Fruit fly (Drosophila melanogaster): ENCODE measurements around the gene ND-42.
A peak's percentile ranks its signal among the peaks of the same experiment; 100 is the strongest.

The ND-42 gene

dm6 chr3R:22041625-22042282, 14.2 kb downstream of the ND-42 start, which contains the start of gene how (continued):
- TF ChIP-seq grn (GFP tag; optimal IDR thresholded peaks at IDR 0.05) (no peak), br (optimal IDR thresholded peaks at IDR 0.05) (no peak), tna (GFP tag; IDR thresholded peaks at IDR 0.05; ENCODE audit: partially characterized antibody) (no peak), cas (GFP tag; IDR thresholded peaks at IDR 0.05) (no peak), CG4360 (GFP tag; IDR thresholded peaks at IDR 0.05) (no peak), CG10321 (GFP tag; IDR thresholded peaks at IDR 0.05) (no peak), knrl (GFP tag; IDR thresholded peaks at IDR 0.05; ENCODE audit: partially characterized antibody) (no peak), CG11093 (GFP tag; IDR thresholded peaks at IDR 0.05) (no peak), CG11723 (GFP tag; optimal IDR thresholded peaks at IDR 0.05) (no peak), CG8290 (GFP tag; optimal IDR thresholded peaks at IDR 0.05) (peak; percentile 47), CG8290 (tag; optimal IDR thresholded peaks at IDR 0.05) (peak in 1 of 2 experiments; percentile 48), CG2202 (tag; optimal IDR thresholded peaks at IDR 0.05) (no peak), tgo (GFP tag; IDR thresholded peaks at IDR 0.05) (no peak), jigr1 (GFP tag; IDR thresholded peaks at IDR 0.05) (no peak), CG12769 (tag; optimal IDR thresholded peaks at IDR 0.05) (peak; percentile 25), Dref (GFP tag; IDR thresholded peaks at IDR 0.05) (no peak), CG31441 (GFP tag; IDR thresholded peaks at IDR 0.05) (no peak; the same call in 1 of the 2 replicates), zen (tag; optimal IDR thresholded peaks at IDR 0.05) (peak; percentile 1), Antp (GFP tag; optimal IDR thresholded peaks at IDR 0.05) (peak; percentile 23), Atf3 (GFP tag; optimal IDR thresholded peaks at IDR 0.05) (peak; percentile 14), CG18599 (GFP tag; optimal IDR thresholded peaks at IDR 0.05) (peak; percentile 31), CG13123 (GFP tag; optimal IDR thresholded peaks at IDR 0.05) (no peak), scrt (GFP tag; optimal IDR thresholded peaks at IDR 0.05) (no peak), CG7556 (GFP tag; optimal IDR thresholded peaks at IDR 0.05) (peak; percentile 2), bowl (GFP tag; IDR thresholded peaks at IDR 0.05) (no peak), CG15479 (GFP tag; optimal IDR thresholded peaks at IDR 0.05) (peak; percentile 74), CG14710 (tag; optimal IDR thresholded peaks at IDR 0.05) (peak; percentile 65), Xrp1 (GFP tag; IDR thresholded peaks at IDR 0.05) (no peak), ind (GFP tag; optimal IDR thresholded peaks at IDR 0.05) (peak; percentile 23), Rx (GFP tag; IDR thresholded peaks at IDR 0.05) (no peak), D19B (GFP tag; optimal IDR thresholded peaks at IDR 0.05) (no peak), CG15514 (GFP tag; optimal IDR thresholded peaks at IDR 0.05) (peak; percentile 15), bsh (GFP tag; optimal IDR thresholded peaks at IDR 0.05) (peak in 1 of 2 experiments; percentile 6), nerfin-2 (GFP tag; IDR thresholded peaks at IDR 0.05; ENCODE audit: partially characterized antibody) (no peak), Vsx1 (GFP tag; optimal IDR thresholded peaks at IDR 0.05) (no peak), CG17912 (GFP tag; optimal IDR thresholded peaks at IDR 0.05) (no peak), Optix (GFP tag; IDR thresholded peaks at IDR 0.05) (no peak), C15 (GFP tag; IDR thresholded peaks at IDR 0.05) (no peak), CG8944 (GFP tag; optimal IDR thresholded peaks at IDR 0.05) (peak; percentile 11), gcm (GFP tag; optimal IDR thresholded peaks at IDR 0.05) (no peak), tll (GFP tag; optimal IDR thresholded peaks at IDR 0.05) (peak in 1 of 2 experiments; percentile 95), CG4707 (GFP tag; optimal IDR thresholded peaks at IDR 0.05) (no peak), Hr3 (GFP tag; optimal IDR thresholded peaks at IDR 0.05) (peak; percentile 30), croc (GFP tag; conservative IDR thresholded peaks at IDR 0.05) (no peak)

Measured in whole organism, embryonic.